Worm (Caenorhabditis elegans) whole organism, late embryonic: ENCODE measurements around the gene asp-12.

Experiments used
- F13H6.1 ChIP-seq: sonication (generic microtip); optimal IDR thresholded peaks from 2 replicates; lab custom pipeline; 2016; ENCODE audit warnings: missing genetic modification characterization, missing compliant biosample characterization
- K02D7.2 ChIP-seq: sonication (generic microtip); optimal IDR thresholded peaks from 2 replicates; lab custom pipeline; 2017; ENCODE audit warnings: mild to moderate bottlenecking, missing genetic modification characterization, missing compliant biosample characterization
- K09A11.1 ChIP-seq: sonication (generic microtip); optimal IDR thresholded peaks from 2 replicates; lab custom pipeline; 2017; ENCODE audit warnings: antibody characterized with exemption, mild to moderate bottlenecking, missing genetic modification characterization, missing compliant biosample characterization; ENCODE audit not compliant: insufficient read depth
- ahr-1 ChIP-seq: sonication (generic microtip); optimal IDR thresholded peaks from 2 replicates; lab custom pipeline; 2016; ENCODE audit warnings: missing genetic modification characterization, missing compliant biosample characterization
- ceh-14 ChIP-seq: sonication (generic microtip); optimal IDR thresholded peaks from 2 replicates; lab custom pipeline; 2016; ENCODE audit warnings: missing genotype, missing genetic modification characterization, missing compliant biosample characterization
- ceh-18 ChIP-seq: sonication (generic microtip); optimal IDR thresholded peaks from 2 replicates; lab custom pipeline; 2016; ENCODE audit warnings: missing genetic modification characterization, missing compliant biosample characterization
- ceh-19 ChIP-seq: fragments of 200-800 bp; sonication (Bioruptor generic); optimal IDR thresholded peaks from 2 replicates; lab custom pipeline; 2018; ENCODE audit warnings: mild to moderate bottlenecking, missing genetic modification characterization, missing compliant biosample characterization
- ceh-2 ChIP-seq: sonication (generic microtip); optimal IDR thresholded peaks from 2 replicates; lab custom pipeline; 2016; ENCODE audit warnings: missing genotype, missing genetic modification characterization, missing compliant biosample characterization
- ceh-24 ChIP-seq: sonication (generic microtip); optimal IDR thresholded peaks from 2 replicates; lab custom pipeline; 2016; ENCODE audit warnings: mild to moderate bottlenecking, missing genetic modification characterization, missing compliant biosample characterization
- ceh-31 ChIP-seq: sonication (generic microtip); optimal IDR thresholded peaks from 2 replicates; lab custom pipeline; 2016; ENCODE audit warnings: missing genetic modification characterization, missing compliant biosample characterization
- dve-1 ChIP-seq: sonication (generic microtip); optimal IDR thresholded peaks from 2 replicates; lab custom pipeline; 2017; ENCODE audit warnings: antibody characterized with exemption, mild to moderate bottlenecking, missing genetic modification characterization, missing compliant biosample characterization
- elt-2 ChIP-seq: sonication (generic microtip); optimal IDR thresholded peaks from 2 replicates; lab custom pipeline; 2016; ENCODE audit warnings: missing genetic modification reagents, missing genetic modification characterization, missing compliant biosample characterization
- elt-4 ChIP-seq: sonication (generic microtip); optimal IDR thresholded peaks from 2 replicates; lab custom pipeline; 2016; ENCODE audit warnings: missing genetic modification characterization, missing compliant biosample characterization
- ets-4 ChIP-seq: sonication (generic microtip); optimal IDR thresholded peaks from 2 replicates; lab custom pipeline; 2016; ENCODE audit warnings: missing genetic modification characterization, missing compliant biosample characterization
- eyg-1 ChIP-seq: sonication (generic microtip); optimal IDR thresholded peaks from 2 replicates; lab custom pipeline; 2016; ENCODE audit warnings: missing genotype, missing genetic modification characterization, missing compliant biosample characterization
- fax-1 ChIP-seq: sonication (generic microtip); optimal IDR thresholded peaks from 2 replicates; lab custom pipeline; 2016; ENCODE audit warnings: missing genotype, missing genetic modification characterization, missing compliant biosample characterization
- hlh-13 ChIP-seq: fragments of 200-800 bp; sonication (Bioruptor generic); optimal IDR thresholded peaks from 2 replicates; lab custom pipeline; 2018; ENCODE audit warnings: mild to moderate bottlenecking, missing genetic modification characterization, missing compliant biosample characterization
- hlh-15 ChIP-seq: sonication (generic microtip); optimal IDR thresholded peaks from 2 replicates; lab custom pipeline; 2016; ENCODE audit warnings: missing genetic modification characterization, missing compliant biosample characterization
- hlh-30 ChIP-seq: sonication (generic microtip); optimal IDR thresholded peaks from 2 replicates; lab custom pipeline; 2017; ENCODE audit warnings: antibody characterized with exemption, missing genetic modification characterization, missing compliant biosample characterization; ENCODE audit not compliant: insufficient read depth
- hlh-8 ChIP-seq: sonication (generic microtip); optimal IDR thresholded peaks from 2 replicates; lab custom pipeline; 2016; ENCODE audit warnings: missing genotype, missing genetic modification characterization, missing compliant biosample characterization
- lim-6 ChIP-seq: sonication (generic microtip); optimal IDR thresholded peaks from 2 replicates; lab custom pipeline; 2016; ENCODE audit warnings: missing genetic modification characterization, missing compliant biosample characterization
- mec-3 ChIP-seq: sonication (generic microtip); optimal IDR thresholded peaks from 2 replicates; lab custom pipeline; 2016; ENCODE audit warnings: borderline replicate concordance, missing genetic modification characterization, missing compliant biosample characterization
- nfya-1 ChIP-seq: sonication (generic microtip); optimal IDR thresholded peaks from 2 replicates; lab custom pipeline; 2017; ENCODE audit warnings: missing genetic modification characterization, mild to moderate bottlenecking, missing compliant biosample characterization, antibody characterized with exemption, moderate library complexity
- nhr-232 ChIP-seq: sonication (generic microtip); optimal IDR thresholded peaks from 2 replicates; lab custom pipeline; 2016; ENCODE audit warnings: missing genetic modification characterization, missing compliant biosample characterization
- npax-4 ChIP-seq: sonication (generic microtip); optimal IDR thresholded peaks from 2 replicates; lab custom pipeline; 2016; ENCODE audit warnings: missing genetic modification characterization, missing compliant biosample characterization
- pha-2 ChIP-seq: sonication (generic microtip); optimal IDR thresholded peaks from 2 replicates; lab custom pipeline; 2017; ENCODE audit warnings: mild to moderate bottlenecking, missing genetic modification characterization, missing compliant biosample characterization
- ref-2 ChIP-seq: sonication (generic microtip); optimal IDR thresholded peaks from 2 replicates; lab custom pipeline; 2016; ENCODE audit warnings: missing genetic modification characterization, missing compliant biosample characterization
- sdc-2 ChIP-seq: sonication (generic microtip); optimal IDR thresholded peaks from 2 replicates; lab custom pipeline; 2016; ENCODE audit warnings: missing genotype, missing genetic modification characterization, missing compliant biosample characterization
- sox-2 ChIP-seq: fragments of 200-800 bp; sonication (Bioruptor generic); IDR thresholded peaks from 2 replicates; pipeline ENCODE4 v1.3.6; 2022; ENCODE audit warnings: missing genetic modification reagents, missing genetic modification characterization, missing compliant biosample characterization
- syd-9 ChIP-seq: sonication (generic microtip); optimal IDR thresholded peaks from 2 replicates; lab custom pipeline; 2016; ENCODE audit warnings: mild to moderate bottlenecking, missing genetic modification characterization, moderate library complexity, missing compliant biosample characterization
- tbx-2 ChIP-seq: sonication (generic microtip); optimal IDR thresholded peaks from 2 replicates; lab custom pipeline; 2016; ENCODE audit warnings: missing genetic modification characterization, missing compliant biosample characterization
- ttx-3 ChIP-seq: sonication (generic microtip); optimal IDR thresholded peaks from 2 replicates; lab custom pipeline; 2016; ENCODE audit warnings: missing genetic modification reagents, missing genetic modification characterization, missing compliant biosample characterization
- unc-42 ChIP-seq: sonication (generic microtip); optimal IDR thresholded peaks from 2 replicates; lab custom pipeline; 2016; ENCODE audit warnings: missing genotype, missing genetic modification characterization, missing compliant biosample characterization
- unc-86 ChIP-seq: sonication (generic microtip); optimal IDR thresholded peaks from 2 replicates; lab custom pipeline; 2016; ENCODE audit warnings: missing genetic modification characterization, missing compliant biosample characterization
- zip-5 ChIP-seq: sonication (generic microtip); optimal IDR thresholded peaks from 2 replicates; lab custom pipeline; 2016; ENCODE audit warnings: missing genetic modification characterization, missing compliant biosample characterization
- ztf-16 ChIP-seq: sonication (generic microtip); optimal IDR thresholded peaks from 2 replicates; lab custom pipeline; 2017; ENCODE audit warnings: missing genetic modification characterization, missing compliant biosample characterization

asp-12 gene

DNA sequence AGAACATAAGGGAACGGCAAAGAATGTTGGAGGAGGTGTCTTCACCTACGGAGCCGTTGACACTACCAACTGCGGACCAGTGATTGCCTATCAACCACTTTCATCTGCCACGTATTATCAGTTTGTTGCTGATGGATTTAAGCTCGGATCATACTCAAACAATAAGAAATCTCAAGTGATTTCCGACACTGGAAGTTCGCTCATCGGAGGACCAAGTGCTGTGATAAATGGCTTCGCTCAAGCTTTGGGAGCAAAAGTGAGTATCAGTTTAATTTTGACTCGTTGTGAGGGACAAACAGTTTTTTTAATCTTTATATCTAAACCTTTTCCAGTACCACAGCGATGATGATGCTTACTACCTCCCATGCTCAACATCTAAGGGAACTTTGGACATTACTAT is 2.4 kb downstream of the asp-12 start:
- no peak for TF ChIP-seq tbx-2 (tag; lab: Kevin White, UChicago)
- no peak for TF ChIP-seq ets-4
- TF ChIP-seq ref-2 (tag; lab: Kevin White, UChicago): no peak
- TF ChIP-seq ahr-1: no peak
- no peak for TF ChIP-seq F13H6.1 (tag; lab: Kevin White, UChicago)
- no peak for TF ChIP-seq nfya-1 (tag; lab: Kevin White, UChicago)
- TF ChIP-seq ceh-31 (tag; lab: Kevin White, UChicago): no peak
- no peak for TF ChIP-seq lim-6 (tag; lab: Kevin White, UChicago)
- TF ChIP-seq mec-3 (tag; lab: Kevin White, UChicago): no peak
- no peak for TF ChIP-seq sdc-2 (tag; lab: Kevin White, UChicago)
- no peak for TF ChIP-seq K09A11.1 (tag; lab: Kevin White, UChicago)
- TF ChIP-seq hlh-15: no peak
- no peak for TF ChIP-seq npax-4 (tag; lab: Kevin White, UChicago)
- TF ChIP-seq ceh-2 (tag; lab: Kevin White, UChicago): no peak
- TF ChIP-seq elt-2 (tag; lab: Kevin White, UChicago): no peak
- TF ChIP-seq K02D7.2 (tag; lab: Kevin White, UChicago): no peak
- no peak for TF ChIP-seq nhr-232 (tag; lab: Kevin White, UChicago)
- TF ChIP-seq fax-1 (tag; lab: Kevin White, UChicago): no peak
- TF ChIP-seq ceh-19: no peak
- TF ChIP-seq hlh-30 (tag; lab: Kevin White, UChicago): no peak
- TF ChIP-seq, all 69 proteins: peak for 0

DNA sequence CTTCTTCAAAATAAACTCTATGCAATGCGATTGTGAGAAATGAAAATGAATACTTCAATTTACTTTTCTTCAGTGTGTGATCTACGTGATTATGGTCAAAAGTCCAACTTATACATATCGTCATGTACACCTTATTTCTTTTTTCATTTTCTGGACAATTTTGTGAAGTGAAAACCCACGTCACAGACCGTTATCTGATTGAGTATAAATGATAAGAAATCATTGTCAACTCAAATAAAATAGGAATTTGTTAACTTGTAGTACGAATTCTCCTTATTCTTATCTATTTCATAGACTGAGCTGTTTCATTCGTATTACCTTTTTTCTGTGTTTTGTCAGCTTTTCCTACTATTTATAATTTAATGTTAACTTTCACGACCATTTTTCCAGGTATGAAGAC is 3.0 kb downstream of the asp-12 start, which contains the start of gene asp-5:
asp-5 (plus strand) TSS at position 391 of the 400 bp plus-strand sequence.
- no peak for TF ChIP-seq ets-4
- no peak for TF ChIP-seq ceh-24 (tag; lab: Kevin White, UChicago)
- TF ChIP-seq F13H6.1 (tag; lab: Kevin White, UChicago): no peak
- TF ChIP-seq elt-2 (tag; lab: Kevin White, UChicago): peak; percentile 34
- TF ChIP-seq ahr-1: no peak

DNA sequence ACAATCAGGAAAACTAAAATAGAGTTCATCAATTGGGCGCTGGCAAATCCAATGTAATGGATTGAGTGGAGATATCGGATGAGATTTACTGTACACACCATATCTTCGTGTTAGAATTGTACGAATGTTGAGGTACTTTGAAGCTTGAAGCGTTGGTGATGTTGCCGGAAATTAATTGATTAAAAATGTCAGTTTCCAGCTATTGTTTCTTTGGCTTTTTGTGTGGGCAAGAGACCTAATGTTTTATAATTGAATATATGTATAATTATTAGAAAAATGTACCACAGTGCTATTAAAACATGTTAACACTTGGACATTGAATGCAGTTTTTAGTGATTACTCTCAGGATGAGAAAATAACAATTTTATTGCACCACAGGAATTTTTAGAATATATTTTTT is 9.8 kb downstream of the asp-12 start, which contains the start of gene str-136:
str-136 (minus strand) TSS at position 101 of the 400 bp plus-strand sequence.
- no peak for TF ChIP-seq ttx-3 (tag; lab: Kevin White, UChicago)
- TF ChIP-seq ets-4: no peak
- no peak for TF ChIP-seq elt-4 (tag; lab: Kevin White, UChicago)
- TF ChIP-seq ceh-14: no peak
- TF ChIP-seq ceh-19: no peak
- no peak for TF ChIP-seq dve-1
- no peak for TF ChIP-seq hlh-8 (tag; lab: Kevin White, UChicago)
- no peak for TF ChIP-seq unc-42 (tag; lab: Kevin White, UChicago)
- no peak for TF ChIP-seq ztf-16 (tag; lab: Kevin White, UChicago)
- no peak for TF ChIP-seq mec-3 (tag; lab: Kevin White, UChicago)
- no peak for TF ChIP-seq zip-5
- TF ChIP-seq hlh-13 (GFP tag; lab: Kevin White, UChicago): no peak
- no peak for TF ChIP-seq syd-9
- no peak for TF ChIP-seq hlh-15

DNA sequence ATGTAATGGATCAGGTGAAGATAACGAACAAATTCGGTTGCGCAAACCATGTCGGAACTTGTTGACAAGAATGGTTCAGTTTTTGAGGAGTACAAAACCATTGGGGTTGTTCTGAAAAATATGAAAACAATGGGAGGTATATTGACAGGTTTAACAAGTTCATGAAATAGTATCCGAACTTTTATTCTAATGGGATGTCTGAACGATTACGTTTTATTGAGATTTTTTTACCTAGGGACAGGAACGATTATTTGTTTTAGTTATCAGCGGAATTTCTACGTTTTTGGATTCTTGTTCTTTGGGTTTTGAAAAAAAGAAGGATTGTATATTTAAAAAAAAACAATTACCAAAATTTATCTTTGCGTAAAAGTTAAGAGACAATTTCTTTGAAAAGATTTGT is 11.8 kb downstream of the asp-12 start, which contains the start of gene str-135:
str-135 (minus strand) TSS at position 101 of the 400 bp plus-strand sequence.
- no peak for TF ChIP-seq pha-2
- no peak for TF ChIP-seq eyg-1 (tag; lab: Kevin White, UChicago)

DNA sequence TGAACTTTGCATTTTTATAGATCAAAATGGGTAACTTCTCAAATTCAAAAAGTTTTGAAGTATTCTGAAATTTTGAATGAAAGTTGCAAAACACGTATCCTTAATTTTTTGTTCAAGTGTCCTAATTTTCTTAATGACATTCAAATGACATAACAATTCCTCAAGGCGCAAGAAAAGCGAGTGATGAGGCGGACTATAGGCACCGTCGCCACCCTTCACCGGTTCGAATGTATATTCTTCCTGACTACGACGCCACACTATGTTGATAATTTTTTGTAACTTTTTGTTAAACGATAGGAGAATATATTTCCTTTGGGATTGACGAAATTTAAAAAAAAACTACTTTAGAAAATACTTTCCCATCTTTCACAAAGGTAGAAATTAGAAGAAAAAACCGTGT is 12.6 kb downstream of the asp-12 start:
- TF ChIP-seq unc-86 (tag; lab: Kevin White, UChicago) (no peak), ceh-18 (no peak), sox-2 (GFP tag; lab: Robert Waterston, UW) (no peak), F13H6.1 (tag; lab: Kevin White, UChicago) (no peak)
